Worm (Caenorhabditis elegans): ENCODE data around the gene C15B12.2.

- TF ChIP-seq snpc-4 (tag; optimal IDR thresholded peaks at IDR 0.05), result no peak
- no peak for TF ChIP-seq aly-2 (tag; optimal IDR thresholded peaks at IDR 0.05)
- no peak for TF ChIP-seq pha-4 (tag; optimal IDR thresholded peaks at IDR 0.05)
- TF ChIP-seq fos-1 (tag; optimal IDR thresholded peaks at IDR 0.05), result no peak
- TF ChIP-seq ztf-4 (tag; optimal IDR thresholded peaks at IDR 0.05), result no peak
- TF ChIP-seq fkh-10 (GFP tag; optimal IDR thresholded peaks at IDR 0.05), result no peak
- TF ChIP-seq R02D3.7 (tag; optimal IDR thresholded peaks at IDR 0.05), result no peak
- no peak for TF ChIP-seq egl-27 (tag; optimal IDR thresholded peaks at IDR 0.05)
- no peak for TF ChIP-seq hmg-11 (tag; optimal IDR thresholded peaks at IDR 0.05)
- no peak for TF ChIP-seq elt-2 (tag; optimal IDR thresholded peaks at IDR 0.05)
Measured at ce11 chrX:6443373-6443772, 19.8 kb upstream of the C15B12.2 start, which contains the start of gene K10C2.7.
